Worm (Caenorhabditis elegans) whole organism, young adult: ENCODE data around the gene C54D10.9.

Source experiments
- B0035.1 ChIP-seq: sonication (generic microtip); optimal IDR thresholded peaks from 2 replicates; lab custom pipeline; 2016; ENCODE audit warnings: missing genetic modification characterization, mild to moderate bottlenecking, missing compliant biosample characterization, missing genotype, missing genetic modification reagents
- B0261.1 ChIP-seq: sonication (generic microtip); optimal IDR thresholded peaks from 2 replicates; lab custom pipeline; 2016; ENCODE audit warnings: mild to moderate bottlenecking, missing genetic modification characterization, moderate library complexity, missing compliant biosample characterization
- C06A6.2 ChIP-seq: fragments of 200-800 bp; sonication (Bioruptor generic); conservative IDR thresholded peaks from 2 replicates; pipeline ENCODE4 v1.3.6; 2022; ENCODE audit warnings: missing genetic modification characterization, missing compliant biosample characterization
- F49E8.2 ChIP-seq: sonication (generic microtip); optimal IDR thresholded peaks from 3 replicates; lab custom pipeline; 2017; ENCODE audit warnings: missing genetic modification characterization, mild to moderate bottlenecking, missing compliant biosample characterization, antibody characterized with exemption, moderate library complexity; ENCODE audit not compliant: insufficient read depth
- F57C9.4 ChIP-seq: sonication (generic microtip); optimal IDR thresholded peaks from 2 replicates; lab custom pipeline; 2017; ENCODE audit warnings: mild to moderate bottlenecking, missing genetic modification characterization, missing compliant biosample characterization
- T07F8.4 ChIP-seq: sonication (generic microtip); optimal IDR thresholded peaks from 2 replicates; lab custom pipeline; 2016; ENCODE audit warnings: mild to moderate bottlenecking, missing genetic modification characterization, moderate library complexity, missing compliant biosample characterization
- T26A5.8 ChIP-seq: sonication (generic microtip); optimal IDR thresholded peaks from 2 replicates; lab custom pipeline; 2016; ENCODE audit warnings: missing genetic modification characterization, missing compliant biosample characterization
- Y53G8AR.9 ChIP-seq: fragments of 200-800 bp; sonication (Bioruptor generic); conservative IDR thresholded peaks from 2 replicates; pipeline ENCODE4 v1.3.6; 2022; ENCODE audit warnings: missing genetic modification reagents, missing genetic modification characterization, missing compliant biosample characterization
- Y56A3A.18 ChIP-seq: fragments of 200-800 bp; sonication (Bioruptor generic); IDR thresholded peaks from 2 replicates; pipeline ENCODE4 v1.3.6; 2022; ENCODE audit warnings: missing genetic modification reagents, missing genetic modification characterization, missing compliant biosample characterization
- akir-1 ChIP-seq: fragments of 200-800 bp; sonication (Bioruptor generic); optimal IDR thresholded peaks from 2 replicates; lab custom pipeline; 2018; ENCODE audit warnings: mild to moderate bottlenecking, missing genetic modification characterization, moderate library complexity, missing compliant biosample characterization
- attf-5 ChIP-seq: fragments of 200-800 bp; sonication (Bioruptor generic); optimal IDR thresholded peaks from 2 replicates; lab custom pipeline; 2018; ENCODE audit warnings: mild to moderate bottlenecking, missing genetic modification characterization, missing compliant biosample characterization
- bed-1 ChIP-seq: fragments of 200-800 bp; sonication (Bioruptor generic); IDR thresholded peaks from 2 replicates; pipeline ENCODE4 v1.3.6; 2022; ENCODE audit warnings: missing genetic modification reagents, missing genetic modification characterization, missing compliant biosample characterization
- ccch-3 ChIP-seq: fragments of 200-800 bp; sonication (Bioruptor generic); optimal IDR thresholded peaks from 2 replicates; lab custom pipeline; 2018; ENCODE audit warnings: mild to moderate bottlenecking, missing genetic modification characterization, missing compliant biosample characterization
- cebp-1 ChIP-seq, 2 experiments: fragments of 200-800 bp in 1 of 2; sonication (Bioruptor generic) in 1 of 2; sonication (generic microtip) in 1 of 2; IDR thresholded peaks in 1 of 2; optimal IDR thresholded peaks in 1 of 2; 2 replicates each; pipeline versions ENCODE4 v1.3.6 to Lab custom; 2017 to 2022; ENCODE audit warnings: missing compliant biosample characterization in 2 of 2, missing genetic modification characterization in 2 of 2, mild to moderate bottlenecking in 1 of 2, missing genetic modification reagents in 1 of 2, moderate library complexity in 1 of 2
- ceh-27 ChIP-seq: fragments of 200-800 bp; sonication (Bioruptor generic); optimal IDR thresholded peaks from 2 replicates; lab custom pipeline; 2018; ENCODE audit warnings: mild to moderate bottlenecking, missing genetic modification characterization, moderate library complexity, missing compliant biosample characterization
- die-1 ChIP-seq: sonication (generic microtip); optimal IDR thresholded peaks from 2 replicates; lab custom pipeline; 2016; ENCODE audit warnings: missing genotype, mild to moderate bottlenecking, missing genetic modification characterization, missing compliant biosample characterization
- dpl-1 ChIP-seq: fragments of 150-350 bp; optimal IDR thresholded peaks from 2 replicates; lab custom pipeline; 2014; ENCODE audit warnings: missing biosample characterization, missing genetic modification reagents, missing genetic modification characterization
- egl-44 ChIP-seq: fragments of 200-800 bp; sonication (Bioruptor generic); IDR thresholded peaks from 2 replicates; pipeline ENCODE4 v1.3.6; 2022; ENCODE audit warnings: missing genetic modification reagents, missing genetic modification characterization, missing compliant biosample characterization
- egrh-3 ChIP-seq: fragments of 200-800 bp; sonication (Bioruptor generic); IDR thresholded peaks from 2 replicates; pipeline ENCODE4 v1.3.6; 2022; ENCODE audit warnings: missing genetic modification reagents, missing genetic modification characterization, missing compliant biosample characterization
- ekl-4 ChIP-seq: fragments of 200-800 bp; sonication (Bioruptor generic); IDR thresholded peaks from 2 replicates; pipeline ENCODE4 v1.3.6; 2022; ENCODE audit warnings: missing genetic modification reagents, missing genetic modification characterization, missing compliant biosample characterization
- ets-4 ChIP-seq: fragments of 200-800 bp; sonication (Bioruptor generic); optimal IDR thresholded peaks from 2 replicates; lab custom pipeline; 2018; ENCODE audit warnings: mild to moderate bottlenecking, missing genetic modification characterization, missing compliant biosample characterization
- hlh-26 ChIP-seq: fragments of 200-800 bp; sonication (Bioruptor generic); conservative IDR thresholded peaks from 2 replicates; pipeline ENCODE4 v1.3.6; 2022; ENCODE audit warnings: missing genetic modification reagents, missing genetic modification characterization, missing compliant biosample characterization
- hmg-1.2 ChIP-seq: fragments of 200-800 bp; sonication (Bioruptor generic); IDR thresholded peaks from 2 replicates; pipeline ENCODE4 v1.3.6; 2022; ENCODE audit warnings: missing genetic modification reagents, missing genetic modification characterization, missing compliant biosample characterization
- hsf-1 ChIP-seq: fragments of 200-800 bp; sonication (Bioruptor generic); IDR thresholded peaks from 2 replicates; pipeline ENCODE4 v1.3.6; 2022; ENCODE audit warnings: missing genetic modification reagents, missing genetic modification characterization, missing compliant biosample characterization
- lin-40 ChIP-seq: sonication (generic microtip); optimal IDR thresholded peaks from 2 replicates; lab custom pipeline; 2016; ENCODE audit warnings: missing genetic modification characterization, mild to moderate bottlenecking, missing compliant biosample characterization, missing genotype, missing genetic modification reagents
- lsy-27 ChIP-seq: sonication (generic microtip); optimal IDR thresholded peaks from 2 replicates; lab custom pipeline; 2017; ENCODE audit warnings: missing genetic modification characterization, mild to moderate bottlenecking, missing compliant biosample characterization, antibody characterized with exemption, missing genotype, borderline replicate concordance; ENCODE audit not compliant: insufficient read depth
- madf-3 ChIP-seq: fragments of 200-800 bp; sonication (Bioruptor generic); IDR thresholded peaks from 2 replicates; pipeline ENCODE4 v1.3.6; 2022; ENCODE audit warnings: missing genetic modification reagents, missing genetic modification characterization, missing compliant biosample characterization
- madf-6 ChIP-seq: fragments of 200-800 bp; sonication (Bioruptor generic); IDR thresholded peaks from 2 replicates; pipeline ENCODE4 v1.3.6; 2022; ENCODE audit warnings: missing genetic modification reagents, missing genetic modification characterization, missing compliant biosample characterization
- mcd-1 ChIP-seq: fragments of 200-800 bp; sonication (Bioruptor generic); IDR thresholded peaks from 2 replicates; pipeline ENCODE4 v1.3.6; 2022; ENCODE audit warnings: missing genetic modification reagents, missing genetic modification characterization, missing compliant biosample characterization
- nfyb-1 ChIP-seq: fragments of 200-800 bp; sonication (Bioruptor generic); IDR thresholded peaks from 2 replicates; pipeline ENCODE4 v1.3.6; 2022; ENCODE audit warnings: missing genetic modification reagents, missing genetic modification characterization, missing compliant biosample characterization
- repo-1 ChIP-seq: sonication (generic microtip); optimal IDR thresholded peaks from 2 replicates; lab custom pipeline; 2017; ENCODE audit warnings: mild to moderate bottlenecking, missing genetic modification characterization, missing compliant biosample characterization
- sdz-38 ChIP-seq: sonication (generic microtip); optimal IDR thresholded peaks from 2 replicates; lab custom pipeline; 2016; ENCODE audit warnings: missing genotype, missing genetic modification characterization, missing compliant biosample characterization
- snpc-4 ChIP-seq, 5 experiments: fragments of 150-350 bp in 1 of 5; sonication (generic microtip) in 4 of 5; optimal IDR thresholded peaks; 2 replicates each; lab custom pipeline; 2014 to 2018; ENCODE audit warnings: missing genetic modification characterization in 5 of 5, missing biosample characterization in 3 of 5, antibody characterized with exemption in 2 of 5, mild to moderate bottlenecking in 2 of 5, missing compliant biosample characterization in 2 of 5, missing genotype in 2 of 5, moderate library complexity in 2 of 5, missing genetic modification reagents in 1 of 5
- sptf-2 ChIP-seq: fragments of 200-800 bp; sonication (Bioruptor generic); optimal IDR thresholded peaks from 2 replicates; lab custom pipeline; 2018; ENCODE audit warnings: mild to moderate bottlenecking, missing genetic modification characterization, missing compliant biosample characterization
- tbp1 ChIP-seq: fragments of 200-800 bp; sonication (Bioruptor generic); optimal IDR thresholded peaks from 2 replicates; lab custom pipeline; 2018; ENCODE audit warnings: mild to moderate bottlenecking, missing genetic modification characterization, missing compliant biosample characterization
- zfh-2 ChIP-seq: fragments of 200-800 bp; sonication (Bioruptor generic); conservative IDR thresholded peaks from 2 replicates; pipeline ENCODE4 v1.3.6; 2022; ENCODE audit warnings: missing genetic modification reagents, missing genetic modification characterization, missing compliant biosample characterization
- ztf-18 ChIP-seq: sonication (generic microtip); optimal IDR thresholded peaks from 2 replicates; lab custom pipeline; 2016; ENCODE audit warnings: missing genotype, mild to moderate bottlenecking, missing genetic modification characterization, missing compliant biosample characterization
- ztf-26 ChIP-seq: sonication (generic microtip); optimal IDR thresholded peaks from 2 replicates; lab custom pipeline; 2017; ENCODE audit warnings: missing genetic modification characterization, missing compliant biosample characterization

The C54D10.9 gene

DNA sequence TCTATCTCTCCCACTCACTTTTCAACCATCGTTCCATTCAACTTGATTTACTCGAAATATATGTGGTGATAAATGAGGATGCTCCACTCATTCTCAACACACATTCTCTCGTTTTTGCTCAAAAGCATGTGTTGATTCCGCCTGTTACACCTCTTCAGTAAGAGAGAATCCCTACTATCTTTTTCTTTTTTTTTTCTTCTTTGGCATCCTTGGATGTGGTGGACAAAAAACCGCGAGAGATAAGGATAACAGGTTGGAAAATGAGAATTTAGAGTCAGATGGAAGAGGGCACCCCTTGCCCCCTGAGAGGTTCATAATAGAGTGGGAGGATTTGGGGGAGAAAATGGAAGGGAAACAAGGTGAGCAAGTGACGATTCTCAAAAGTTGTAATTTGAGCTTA, 32.0 kb downstream of the C54D10.9 start:
- TF ChIP-seq ztf-26 (no peak), hmg-1.2 (GFP tag; lab: Robert Waterston, UW) (0 out of 2 replicates have a peak, but pooled peaks have one; percentile 10)

DNA sequence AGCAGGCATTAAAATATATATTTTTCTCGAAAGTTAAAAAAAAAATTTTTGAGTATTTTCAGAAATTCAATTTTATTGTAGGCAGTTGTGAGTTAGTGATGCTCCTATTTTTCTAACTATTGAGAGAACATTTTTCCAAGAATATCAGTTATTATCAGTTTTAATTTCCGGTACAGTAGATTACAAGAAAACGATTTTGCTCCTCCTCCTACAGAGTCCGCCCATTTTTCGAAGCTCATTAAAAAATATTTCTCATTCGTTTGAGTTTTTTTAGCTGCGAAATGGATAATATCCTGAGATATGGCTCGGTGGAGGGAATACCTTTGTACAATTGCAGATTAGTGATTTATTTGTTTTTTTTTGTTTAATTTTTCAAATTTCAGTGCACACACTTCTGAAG, 37.6 kb downstream of the C54D10.9 start, which contains the start of gene srt-39:
srt-39 (plus strand) TSS at position 301 of the 400 bp plus-strand sequence.
- no peak for TF ChIP-seq ccch-3 (GFP tag; lab: Kevin White, UChicago)
- no peak for TF ChIP-seq madf-3 (GFP tag; lab: Robert Waterston, UW)
- no peak for TF ChIP-seq hsf-1 (GFP tag; lab: Robert Waterston, UW)
- TF ChIP-seq cebp-1 (GFP tag; IDR thresholded peaks at IDR 0.05; lab: Robert Waterston, UW) = no peak
- peak; percentile 6 for TF ChIP-seq cebp-1 (tag; optimal IDR thresholded peaks at IDR 0.05; lab: Kevin White, UChicago)

DNA sequence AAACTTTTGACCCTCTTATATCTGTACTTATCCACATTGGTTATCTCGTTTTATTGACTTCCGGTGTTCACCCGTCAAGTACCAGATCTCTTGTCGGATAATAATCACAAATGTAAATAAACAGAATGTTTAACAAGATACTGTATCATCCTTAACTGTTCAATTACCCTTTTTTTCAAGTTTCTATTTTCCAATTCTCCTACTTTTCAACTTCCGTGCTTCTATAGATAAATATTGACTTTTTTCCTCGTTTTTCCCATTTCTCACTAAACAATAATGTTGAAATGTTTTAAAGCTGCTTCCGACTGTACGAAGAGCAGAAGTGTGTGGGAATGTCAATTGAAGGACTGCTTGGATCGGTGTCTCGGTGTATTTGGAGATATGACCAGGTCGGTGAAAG, 40.0 kb downstream of the C54D10.9 start, which contains the start of gene inx-11:
inx-11 (plus strand) TSS at position 301 of the 400 bp plus-strand sequence.
- no peak for TF ChIP-seq hlh-26 (GFP tag; lab: Robert Waterston, UW)
- no peak for TF ChIP-seq sdz-38 (tag; lab: Kevin White, UChicago)
- TF ChIP-seq repo-1 (tag; lab: Kevin White, UChicago) = no peak
- no peak for TF ChIP-seq tbp1 (GFP tag; lab: Kevin White, UChicago)
- TF ChIP-seq egl-44 = no peak
- TF ChIP-seq sptf-2 (GFP tag; lab: Kevin White, UChicago) = no peak
- no peak for TF ChIP-seq nfyb-1
- TF ChIP-seq akir-1 (GFP tag; lab: Kevin White, UChicago) = no peak
- no peak for TF ChIP-seq ceh-27
- no peak for TF ChIP-seq F57C9.4 (tag; lab: Kevin White, UChicago)
- no peak for TF ChIP-seq ztf-26
- TF ChIP-seq ekl-4 (GFP tag; lab: Robert Waterston, UW) = no peak
- no peak for TF ChIP-seq lsy-27 (tag; lab: Kevin White, UChicago)
- TF ChIP-seq F49E8.2 (tag; lab: Kevin White, UChicago) = no peak
- no peak for TF ChIP-seq dpl-1 (GFP tag; lab: Kevin White, UChicago)
- TF ChIP-seq C06A6.2 (GFP tag; lab: Robert Waterston, UW) = no peak

DNA sequence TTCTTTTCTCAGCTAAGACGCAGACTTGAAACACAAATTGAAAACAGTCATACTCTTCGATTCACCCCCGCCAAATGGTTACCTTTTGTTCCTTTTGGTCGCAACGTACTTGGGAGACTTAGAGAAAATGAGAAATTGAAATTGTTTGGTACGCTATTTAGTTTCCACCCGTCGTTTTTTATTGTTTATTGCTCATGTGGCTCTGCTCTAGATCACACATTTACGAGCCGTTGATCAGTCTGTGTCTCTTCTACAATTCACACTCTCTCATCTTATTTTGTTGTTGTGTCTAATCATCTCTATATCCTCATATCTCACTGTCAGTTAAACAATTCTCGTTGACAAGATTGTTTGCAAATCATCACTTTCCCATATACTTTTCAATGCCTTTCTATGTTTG, 41.0 kb downstream of the C54D10.9 start:
- TF ChIP-seq Y53G8AR.9 (GFP tag; lab: Robert Waterston, UW) (no peak), lin-40 (tag; lab: Kevin White, UChicago) (no peak), hmg-1.2 (GFP tag; lab: Robert Waterston, UW) (peak; percentile 46; the same call in 1 of the 2 replicates), madf-6 (GFP tag; lab: Robert Waterston, UW) (peak; percentile 19; the same call in 1 of the 2 replicates)

DNA sequence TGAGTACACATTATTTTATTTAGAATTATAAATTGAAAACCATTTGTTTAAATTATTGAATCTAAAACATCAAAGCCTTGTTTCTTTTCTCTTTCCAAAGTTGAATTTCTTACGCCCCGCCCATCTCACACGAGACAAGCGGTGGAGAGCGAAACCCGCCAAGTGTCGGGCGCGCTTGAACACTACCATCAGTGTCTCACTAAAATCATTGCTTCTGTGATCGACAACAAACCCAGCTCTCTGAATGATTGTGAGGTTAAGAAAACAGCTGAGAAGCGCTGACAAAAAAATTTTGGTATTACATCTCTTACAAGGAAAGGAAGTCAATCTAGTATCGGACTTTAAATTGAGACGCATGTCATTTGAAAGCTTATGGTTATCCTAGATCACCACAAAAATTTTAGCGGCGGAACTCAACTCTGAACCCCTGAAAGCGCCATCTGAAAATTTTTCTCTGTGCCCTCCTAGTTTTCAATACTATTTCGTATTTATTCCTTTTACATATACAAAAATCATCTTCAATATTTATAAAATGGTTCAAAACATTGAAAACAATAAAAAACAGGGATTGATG, 44.2 kb downstream of the C54D10.9 start:
- no peak for TF ChIP-seq C06A6.2 (GFP tag; lab: Robert Waterston, UW)
- TF ChIP-seq snpc-4 (GFP tag; optimal IDR thresholded peaks at IDR 0.05; lab: Kevin White, UChicago) = peak; percentile 100
- TF ChIP-seq snpc-4 (tag; optimal IDR thresholded peaks at IDR 0.05; lab: Kevin White, UChicago) = peak; percentile 99 to 100 (median 100)
- TF ChIP-seq B0261.1 (tag; lab: Kevin White, UChicago) = peak; percentile 37
- TF ChIP-seq zfh-2 = no peak; the same call in 1 of the 2 replicates
- TF ChIP-seq T07F8.4 (tag; lab: Kevin White, UChicago) = no peak
- TF ChIP-seq egl-44 = peak; percentile 44; the same call in 1 of the 2 replicates
- peak; percentile 89 for TF ChIP-seq madf-6 (GFP tag; lab: Robert Waterston, UW)
- TF ChIP-seq die-1 (tag; lab: Kevin White, UChicago) = peak; percentile 9
- TF ChIP-seq egrh-3 (GFP tag; lab: Robert Waterston, UW) = 0 out of 2 replicates have a peak, but pooled peaks have one; percentile 23
- TF ChIP-seq repo-1 (tag; lab: Kevin White, UChicago) = peak; percentile 79
- TF ChIP-seq B0035.1 (tag; lab: Kevin White, UChicago) = no peak
- TF ChIP-seq attf-5 (GFP tag; lab: Kevin White, UChicago) = no peak
- no peak for TF ChIP-seq T26A5.8
- TF ChIP-seq mcd-1 (GFP tag; lab: Robert Waterston, UW) = peak; percentile 81
- TF ChIP-seq dpl-1 (GFP tag; lab: Kevin White, UChicago) = no peak
- peak; percentile 9 for TF ChIP-seq sptf-2 (GFP tag; lab: Kevin White, UChicago)
- peak; percentile 90 for TF ChIP-seq Y56A3A.18
- peak; percentile 87 for TF ChIP-seq ztf-18 (tag; lab: Kevin White, UChicago)
- TF ChIP-seq bed-1 (GFP tag; lab: Robert Waterston, UW) = no peak
- no peak for TF ChIP-seq ets-4 (GFP tag; lab: Kevin White, UChicago)
